Worm (Caenorhabditis elegans): ENCODE measurements around the gene klp-6.

DNA sequence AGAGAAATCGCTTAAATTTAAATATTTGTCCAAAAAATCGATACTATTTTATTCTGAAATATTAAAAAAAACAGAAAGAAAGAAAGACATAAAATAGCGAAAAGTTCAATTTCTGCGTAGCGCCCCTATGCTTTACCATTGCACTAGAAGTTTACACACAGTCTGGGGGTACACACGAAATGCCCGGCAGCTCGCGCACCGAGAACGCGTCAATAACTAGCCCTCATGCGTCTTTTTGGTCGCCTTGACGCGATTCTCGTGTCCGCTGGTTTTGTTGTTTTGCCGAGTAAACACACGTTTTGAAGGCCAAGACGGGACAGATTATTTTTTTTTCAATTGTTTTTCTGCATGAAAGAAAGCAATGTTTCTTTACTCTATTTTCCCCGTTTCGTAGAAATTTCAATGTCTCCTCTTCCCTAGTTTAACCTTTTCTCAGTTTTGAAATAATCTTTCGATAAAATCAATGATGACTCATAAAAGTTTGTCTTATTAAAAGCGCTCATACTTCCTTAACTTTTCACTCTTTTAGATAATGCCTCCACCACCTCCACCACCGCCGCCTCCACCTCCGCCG, 12.5 kb upstream of the klp-6 start, which contains the start of gene wip-1:
- TF ChIP-seq ama-1 (optimal IDR thresholded peaks at IDR 0.05): peak; percentile 77
- TF ChIP-seq snpc-4 (tag; optimal IDR thresholded peaks at IDR 0.05): peak; percentile 95
- TF ChIP-seq nhr-67 (tag; optimal IDR thresholded peaks at IDR 0.05): no peak
- TF ChIP-seq aly-2 (tag; optimal IDR thresholded peaks at IDR 0.05): peak; percentile 62
- TF ChIP-seq elt-2 (tag; optimal IDR thresholded peaks at IDR 0.05): peak; percentile 93

Measured in whole organism, L3 larva.